Fruit fly (Drosophila melanogaster) whole organism, wandering third instar larva: ENCODE data around the gene CG3386.

Source experiments
- Abd-B ChIP-seq: fragments of >200 bp; optimal IDR thresholded peaks from 2 replicates; lab custom pipeline; 2017; ENCODE audit warnings: missing biosample characterization, missing genetic modification characterization
- CG32264 ChIP-seq: fragments of 200-800 bp; sonication (Bioruptor generic); optimal IDR thresholded peaks from 2 replicates; lab custom pipeline; 2016; ENCODE audit warnings: missing biosample characterization, missing genetic modification characterization
- CG9705 ChIP-seq: fragments of 200-800 bp; sonication (Bioruptor generic); optimal IDR thresholded peaks from 2 replicates; lab custom pipeline; 2018; ENCODE audit warnings: missing biosample characterization, mild to moderate bottlenecking, missing genetic modification characterization
- CrebA ChIP-seq: fragments of 200-800 bp; sonication (Bioruptor generic); optimal IDR thresholded peaks from 2 replicates; lab custom pipeline; 2016; ENCODE audit warnings: missing biosample characterization, mild to moderate bottlenecking, missing genetic modification characterization, borderline replicate concordance
- Dfd ChIP-seq: fragments of >200 bp; optimal IDR thresholded peaks from 2 replicates; lab custom pipeline; 2017; ENCODE audit warnings: missing biosample characterization, missing genetic modification characterization
- Dif ChIP-seq: fragments of 200-275, 200-300 bp; sonication (Bioruptor generic); optimal IDR thresholded peaks from 2 replicates; lab custom pipeline; 2018; ENCODE audit warnings: missing biosample characterization, missing genetic modification characterization; ENCODE audit not compliant: partially characterized antibody
- GATAd ChIP-seq: sonication (Bioruptor generic); optimal IDR thresholded peaks from 2 replicates; lab custom pipeline; 2016; ENCODE audit warnings: missing biosample characterization, missing genetic modification characterization
- HLH106 ChIP-seq: fragments of 200-800 bp; optimal IDR thresholded peaks from 3 replicates; lab custom pipeline; 2019; ENCODE audit warnings: missing biosample characterization, mild to moderate bottlenecking, missing genetic modification characterization, moderate library complexity
- Hnf4 ChIP-seq: fragments of 200-800 bp; sonication (Bioruptor generic); optimal IDR thresholded peaks from 2 replicates; lab custom pipeline; 2016; ENCODE audit warnings: missing biosample characterization, mild to moderate bottlenecking, missing genetic modification characterization
- Hr78 ChIP-seq: fragments of >200 bp; optimal IDR thresholded peaks from 2 replicates; lab custom pipeline; 2017; ENCODE audit warnings: missing biosample characterization, missing genetic modification characterization
- Hr83 ChIP-seq: fragments of 200-300 bp; sonication (Bioruptor generic); optimal IDR thresholded peaks from 2 replicates; lab custom pipeline; 2016; ENCODE audit warnings: missing biosample characterization, mild to moderate bottlenecking, missing genetic modification characterization, moderate library complexity; ENCODE audit not compliant: poor library complexity, severe bottlenecking
- Jra ChIP-seq: sonication (Bioruptor generic); optimal IDR thresholded peaks from 2 replicates; lab custom pipeline; 2016; ENCODE audit warnings: missing biosample characterization, missing genetic modification characterization
- Mio ChIP-seq: sonication (Bioruptor generic); optimal IDR thresholded peaks from 2 replicates; lab custom pipeline; 2016; ENCODE audit warnings: missing biosample characterization, missing genetic modification characterization
- Myc ChIP-seq: fragments of >200 bp; optimal IDR thresholded peaks from 2 replicates; lab custom pipeline; 2017
- N ChIP-seq: fragments of >200 bp; optimal IDR thresholded peaks from 2 replicates; lab custom pipeline; 2018; ENCODE audit warnings: missing biosample characterization, missing external identifiers, missing genetic modification characterization
- OdsH ChIP-seq: fragments of 200-800 bp; sonication (Bioruptor generic); optimal IDR thresholded peaks from 2 replicates; lab custom pipeline; 2016; ENCODE audit warnings: missing biosample characterization, mild to moderate bottlenecking, missing genetic modification characterization
- Rel ChIP-seq, 2 experiments: fragments of 200-800 bp; sonication (Bioruptor generic) in 1 of 2; optimal IDR thresholded peaks; 2 replicates in 1 of 2; 3 replicates in 1 of 2; lab custom pipeline; 2016 to 2019; ENCODE audit warnings: mild to moderate bottlenecking in 2 of 2, missing biosample characterization in 2 of 2, missing genetic modification characterization in 2 of 2, moderate library complexity in 1 of 2
- Sp1 ChIP-seq: fragments of 200-800 bp; sonication (Bioruptor generic); optimal IDR thresholded peaks from 3 replicates; lab custom pipeline; 2019; ENCODE audit warnings: missing biosample characterization, mild to moderate bottlenecking, missing genetic modification characterization, moderate library complexity
- Vsx2 ChIP-seq: fragments of 200-300, 225-300 bp; sonication (Bioruptor generic); optimal IDR thresholded peaks from 2 replicates; lab custom pipeline; 2018; ENCODE audit warnings: missing biosample characterization, missing genetic modification characterization; ENCODE audit not compliant: partially characterized antibody
- br ChIP-seq: fragments of 200-800 bp; sonication (Bioruptor generic); optimal IDR thresholded peaks from 2 replicates; lab custom pipeline; 2016; ENCODE audit warnings: missing biosample characterization, missing genetic modification characterization
- brk ChIP-seq: fragments of 200-800 bp; sonication (Bioruptor generic); optimal IDR thresholded peaks from 2 replicates; lab custom pipeline; 2016; ENCODE audit warnings: missing biosample characterization, mild to moderate bottlenecking, missing genetic modification characterization
- dl ChIP-seq, 2 experiments: fragments of 175-275, 200-275 bp in 1 of 2; fragments of 200-275 bp in 1 of 2; sonication (Bioruptor generic); optimal IDR thresholded peaks; lab custom pipeline; 2018; ENCODE audit warnings: mild to moderate bottlenecking in 2 of 2, missing biosample characterization in 2 of 2, missing genetic modification characterization in 2 of 2, moderate library complexity in 2 of 2; ENCODE audit not compliant: partially characterized antibody in 2 of 2, insufficient read depth in 1 of 2
- dmrt93B ChIP-seq: fragments of 200-800 bp; sonication (Bioruptor generic); optimal IDR thresholded peaks from 2 replicates; lab custom pipeline; 2018; ENCODE audit warnings: missing biosample characterization, mild to moderate bottlenecking, missing genetic modification characterization
- dsf ChIP-seq: sonication (Bioruptor generic); optimal IDR thresholded peaks from 2 replicates; lab custom pipeline; 2016; ENCODE audit warnings: missing biosample characterization, missing genetic modification characterization, borderline replicate concordance
- ey ChIP-seq: fragments of 200-800 bp; sonication (Bioruptor generic); optimal IDR thresholded peaks from 2 replicates; lab custom pipeline; 2016; ENCODE audit warnings: missing biosample characterization, missing genetic modification characterization
- foxo ChIP-seq, 2 experiments: fragments of 200-800 bp; sonication (Bioruptor generic); optimal IDR thresholded peaks; 2 replicates in 1 of 2; 3 replicates in 1 of 2; lab custom pipeline; 2016 to 2017; ENCODE audit warnings: missing biosample characterization in 2 of 2, missing genetic modification characterization in 2 of 2
- fru ChIP-seq: fragments of 200-800 bp; sonication (Bioruptor generic); optimal IDR thresholded peaks from 3 replicates; lab custom pipeline; 2016; ENCODE audit warnings: missing biosample characterization, mild to moderate bottlenecking, missing genetic modification characterization
- h ChIP-seq: fragments of 200-800 bp; sonication (Bioruptor generic); optimal IDR thresholded peaks from 3 replicates; lab custom pipeline; 2016; ENCODE audit warnings: missing biosample characterization, mild to moderate bottlenecking, missing genetic modification characterization
- jim ChIP-seq: fragments of 175-275, 200-325 bp; sonication (Bioruptor generic); optimal IDR thresholded peaks from 2 replicates; lab custom pipeline; 2016; ENCODE audit warnings: missing biosample characterization, mild to moderate bottlenecking, missing genetic modification characterization
- lola ChIP-seq: fragments of >200 bp; optimal IDR thresholded peaks from 2 replicates; lab custom pipeline; 2017; ENCODE audit warnings: missing biosample characterization, missing genetic modification characterization
- pan ChIP-seq: fragments of >200 bp; optimal IDR thresholded peaks from 2 replicates; lab custom pipeline; 2017
- psq ChIP-seq: fragments of 200-800 bp; sonication (Bioruptor generic); optimal IDR thresholded peaks from 3 replicates; lab custom pipeline; 2017; ENCODE audit warnings: missing biosample characterization, mild to moderate bottlenecking, missing genetic modification characterization, moderate library complexity
- rgr ChIP-seq: fragments of 200-800 bp; sonication (Bioruptor generic); optimal IDR thresholded peaks from 3 replicates; lab custom pipeline; 2016; ENCODE audit warnings: missing biosample characterization, mild to moderate bottlenecking, missing genetic modification characterization
- sage ChIP-seq: fragments of 200-800 bp; sonication (Bioruptor generic); optimal IDR thresholded peaks from 2 replicates; lab custom pipeline; 2016; ENCODE audit warnings: missing biosample characterization, mild to moderate bottlenecking, missing genetic modification characterization
- sv ChIP-seq: fragments of 200-800 bp; sonication (Bioruptor generic); optimal IDR thresholded peaks from 3 replicates; lab custom pipeline; 2016; ENCODE audit warnings: missing biosample characterization, missing genetic modification characterization
- tai ChIP-seq: sonication (Bioruptor generic); optimal IDR thresholded peaks from 2 replicates; lab custom pipeline; 2016; ENCODE audit warnings: missing biosample characterization, missing genetic modification characterization
- usp ChIP-seq: fragments of >200 bp; optimal IDR thresholded peaks from 2 replicates; lab custom pipeline; 2017; ENCODE audit warnings: missing biosample characterization, missing genetic modification characterization
- woc ChIP-seq: sonication (Bioruptor generic); optimal IDR thresholded peaks from 2 replicates; lab custom pipeline; 2016; ENCODE audit warnings: missing biosample characterization, mild to moderate bottlenecking, missing genetic modification characterization

CG3386 gene

dm6 chr3L:716078-716477, 33.8 kb upstream of the CG3386 start:
- TF ChIP-seq ey (GFP tag; lab: Kevin White, UChicago) (no peak), woc (peak; percentile 7), br (peak; percentile 18), usp (GFP tag; lab: Kevin White, UChicago) (no peak), CrebA (GFP tag; lab: Kevin White, UChicago) (no peak), Myc (lab: Kevin White, UChicago) (no peak), dsf (GFP tag; lab: Kevin White, UChicago) (no peak), Hnf4 (GFP tag; lab: Kevin White, UChicago) (no peak), Dfd (GFP tag; lab: Kevin White, UChicago) (no peak), foxo (GFP tag; optimal IDR thresholded peaks at IDR 0.05; lab: Kevin White, UChicago) (peak in 1 of 2 experiments; percentile 32), fru (peak; percentile 17), lola (GFP tag; lab: Kevin White, UChicago) (no peak), h (GFP tag; lab: Kevin White, UChicago) (no peak)
- TF ChIP-seq, all 38 proteins: peak for 4

- TF ChIP-seq fru = peak; percentile 87
- TF ChIP-seq Rel (GFP tag; optimal IDR thresholded peaks at IDR 0.05; lab: Kevin White, UChicago) = no peak
- peak; percentile 19 for TF ChIP-seq Rel (tag; optimal IDR thresholded peaks at IDR 0.05; lab: Kevin White, UChicago)
- TF ChIP-seq Hnf4 (GFP tag; lab: Kevin White, UChicago) = peak; percentile 93
- peak; percentile 86 for TF ChIP-seq br
- TF ChIP-seq usp (GFP tag; lab: Kevin White, UChicago) = no peak
- TF ChIP-seq Hr83 (GFP tag; lab: Kevin White, UChicago) = peak; percentile 98
- peak; percentile 91 for TF ChIP-seq rgr (GFP tag; lab: Kevin White, UChicago)
- peak; percentile 85 for TF ChIP-seq ey (GFP tag; lab: Kevin White, UChicago)
- peak; percentile 87 for TF ChIP-seq sv (GFP tag; lab: Kevin White, UChicago)
- TF ChIP-seq sage (GFP tag; lab: Kevin White, UChicago) = no peak
- TF ChIP-seq Sp1 (GFP tag; lab: Kevin White, UChicago) = peak; percentile 32
- no peak for TF ChIP-seq CrebA (GFP tag; lab: Kevin White, UChicago)
- no peak for TF ChIP-seq Vsx2 (GFP tag; lab: Kevin White, UChicago)
- TF ChIP-seq psq (GFP tag; lab: Kevin White, UChicago) = peak; percentile 71
- TF ChIP-seq HLH106 = peak; percentile 73
- no peak for TF ChIP-seq dl (GFP tag; optimal IDR thresholded peaks at IDR 0.05; lab: Kevin White, UChicago; ENCODE audit: insufficient read depth in 1 of 2, partially characterized antibody in 2 of 2)
- TF ChIP-seq CG32264 (GFP tag; lab: Kevin White, UChicago) = no peak
- no peak for TF ChIP-seq pan (lab: Kevin White, UChicago)
- TF ChIP-seq dsf (GFP tag; lab: Kevin White, UChicago) = peak; percentile 41
- peak; percentile 86 for TF ChIP-seq jim (GFP tag; lab: Kevin White, UChicago)
- no peak for TF ChIP-seq Dif (GFP tag; lab: Kevin White, UChicago)
- no peak for TF ChIP-seq Dfd (GFP tag; lab: Kevin White, UChicago)
- TF ChIP-seq lola (GFP tag; lab: Kevin White, UChicago) = no peak
- no peak for TF ChIP-seq Hr78 (GFP tag; lab: Kevin White, UChicago)
- peak; percentile 89 for TF ChIP-seq h (GFP tag; lab: Kevin White, UChicago)
- peak; percentile 44 for TF ChIP-seq CG9705 (GFP tag; lab: Kevin White, UChicago)
- peak; percentile 86 for TF ChIP-seq OdsH (GFP tag; lab: Kevin White, UChicago)
- peak; percentile 88 for TF ChIP-seq Jra (GFP tag; lab: Kevin White, UChicago)
- peak; percentile 64 for TF ChIP-seq woc
- TF ChIP-seq Abd-B (GFP tag; lab: Kevin White, UChicago) = no peak
- TF ChIP-seq GATAd (GFP tag; lab: Kevin White, UChicago) = peak; percentile 72
- TF ChIP-seq Myc (lab: Kevin White, UChicago) = peak; percentile 93
- TF ChIP-seq brk = peak; percentile 68
- TF ChIP-seq Mio (GFP tag; lab: Kevin White, UChicago) = peak; percentile 56
- no peak for TF ChIP-seq N (GFP tag; lab: Kevin White, UChicago)
- peak; percentile 69 for TF ChIP-seq dmrt93B
- TF ChIP-seq foxo (GFP tag; optimal IDR thresholded peaks at IDR 0.05; lab: Kevin White, UChicago) = peak in 1 of 2 experiments; percentile 94
- peak; percentile 94 for TF ChIP-seq tai (GFP tag; lab: Kevin White, UChicago)
- TF ChIP-seq, all 38 proteins: peak for 25
Measured at dm6 chr3L:711839-712553, 29.7 kb upstream of the CG3386 start, which contains the start of gene CG13896. CG13896 (minus strand) TSS chr3L:711850.
